Fruit fly (Drosophila melanogaster) S2 (cell line): ENCODE data around the gene Traf4.

Source experiments
- CG8478 ChIP-seq: fragments of >200 bp; optimal IDR thresholded peaks from 2 replicates; lab custom pipeline; 2018
- CTCF ChIP-seq, 2 experiments: fragments of >200 bp; optimal IDR thresholded peaks; 2 replicates each; lab custom pipeline; 2018

Traf4 gene

dm6 chr2L:4414059-4414458 lies 52.3 kb downstream of the Traf4 start:
- TF ChIP-seq CG8478 (lab: Kevin White, UChicago) (no peak), CTCF (optimal IDR thresholded peaks at IDR 0.05; lab: Kevin White, UChicago) (no peak)

dm6 chr2L:4416089-4416488 lies 54.4 kb downstream of the Traf4 start:
- TF ChIP-seq CTCF (optimal IDR thresholded peaks at IDR 0.05; lab: Kevin White, UChicago) = no peak
- TF ChIP-seq CG8478 (lab: Kevin White, UChicago) = no peak

- TF ChIP-seq CG8478 (lab: Kevin White, UChicago) (no peak), CTCF (optimal IDR thresholded peaks at IDR 0.05; lab: Kevin White, UChicago) (no peak)
Observed at dm6 chr2L:4416903-4417302, 55.2 kb downstream of the Traf4 start.

- no peak for TF ChIP-seq CG8478 (lab: Kevin White, UChicago)
- peak; percentile 87 to 94 for TF ChIP-seq CTCF (optimal IDR thresholded peaks at IDR 0.05; lab: Kevin White, UChicago)
Observed at dm6 chr2L:4417982-4418381, 56.3 kb downstream of the Traf4 start.

dm6 chr2L:4418819-4419218 lies 57.1 kb downstream of the Traf4 start:
- no peak for TF ChIP-seq CG8478 (lab: Kevin White, UChicago)
- no peak for TF ChIP-seq CTCF (optimal IDR thresholded peaks at IDR 0.05; lab: Kevin White, UChicago)

dm6 chr2L:4422154-4422553 lies 60.4 kb downstream of the Traf4 start:
- TF ChIP-seq CG8478 (lab: Kevin White, UChicago) (no peak), CTCF (optimal IDR thresholded peaks at IDR 0.05; lab: Kevin White, UChicago) (no peak)
